Worm (Caenorhabditis elegans): Measurements from ENCODE around the gene C50F4.10.

C50F4.10 gene

ce11 chrV:9509597-9509996 lies 21.8 kb downstream of the C50F4.10 start:
- TF ChIP-seq dox-1 (GFP tag; IDR thresholded peaks at IDR 0.05) (no peak), rpc-1 (optimal IDR thresholded peaks at IDR 0.05) (no peak), rpc-1 (tag; optimal IDR thresholded peaks at IDR 0.05) (no peak), let-607 (tag; optimal IDR thresholded peaks at IDR 0.05) (no peak), egrh-3 (GFP tag; IDR thresholded peaks at IDR 0.05) (no peak)

DNA sequence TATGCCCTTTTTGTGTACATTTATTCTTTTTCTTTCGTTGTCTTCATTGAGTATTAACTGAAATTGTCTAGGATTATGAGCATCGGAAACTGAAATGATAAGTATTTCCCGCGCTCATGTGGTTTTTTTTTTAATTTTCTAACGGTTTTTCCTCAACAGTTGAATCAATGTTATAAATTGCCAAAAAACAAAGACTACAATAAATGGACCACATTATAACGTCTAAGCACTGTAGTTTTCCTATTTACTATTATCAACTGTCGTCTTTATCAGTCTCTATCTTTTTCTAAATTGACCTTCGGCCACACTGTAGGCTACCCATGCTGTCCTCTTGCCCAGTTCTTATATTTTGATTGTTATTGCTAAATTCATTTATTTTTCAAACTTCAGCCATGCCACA lies 23.6 kb downstream of the C50F4.10 start, which contains the start of gene acs-14:
Gene acs-14, plus strand, starts transcription at position 391 of the 400 bp plus-strand sequence.
- TF ChIP-seq unc-130 (GFP tag; optimal IDR thresholded peaks at IDR 0.05) = no peak
- peak; percentile 14 for TF ChIP-seq nhr-80 (tag; optimal IDR thresholded peaks at IDR 0.05)
- TF ChIP-seq snpc-1.1 (tag; optimal IDR thresholded peaks at IDR 0.05; ENCODE audit: insufficient read depth) = no peak

- TF ChIP-seq let-607 (tag; optimal IDR thresholded peaks at IDR 0.05) (peak; percentile 40 to 83), lin-35 (GFP tag; optimal IDR thresholded peaks at IDR 0.05) (no peak), nhr-80 (tag; optimal IDR thresholded peaks at IDR 0.05) (peak; percentile 73), ztf-26 (tag; optimal IDR thresholded peaks at IDR 0.05) (no peak), ztf-28 (GFP tag; IDR thresholded peaks at IDR 0.05) (no peak)
These were observed 24.4 kb downstream of the C50F4.10 start for ce11 chrV:9506931-9507330.

DNA sequence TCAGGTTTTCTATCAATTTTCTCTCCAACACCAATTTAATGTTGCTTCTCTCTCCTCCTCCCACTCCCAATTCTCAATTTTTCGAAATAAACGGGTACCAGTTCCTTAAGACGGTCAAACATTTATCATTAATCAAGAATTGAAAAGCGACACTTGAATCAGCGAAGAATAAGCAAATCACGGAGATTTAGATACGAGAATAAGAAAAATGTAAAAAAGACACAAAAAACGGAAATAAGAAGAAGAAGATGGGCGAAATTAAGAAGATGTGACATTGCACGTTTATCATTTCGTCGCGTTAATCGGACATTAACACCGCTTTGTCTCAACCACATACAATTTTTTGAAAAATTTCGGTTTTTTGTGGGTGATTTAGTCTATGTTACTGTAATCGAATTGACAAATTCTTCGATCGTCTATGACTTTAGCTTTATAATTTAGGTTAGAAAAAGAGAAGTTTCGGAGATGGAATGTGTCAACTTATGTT lies 26.9 kb downstream of the C50F4.10 start, which contains the start of gene haao-1:
Gene haao-1, plus strand, starts transcription at position 437 of the 487 bp plus-strand sequence.
- no peak for TF ChIP-seq snpc-4 (GFP tag; optimal IDR thresholded peaks at IDR 0.05)
- no peak for TF ChIP-seq snpc-4 (tag; optimal IDR thresholded peaks at IDR 0.05)
- TF ChIP-seq madf-6 (GFP tag; IDR thresholded peaks at IDR 0.05) = no peak
- TF ChIP-seq aptf-3 (GFP tag; IDR thresholded peaks at IDR 0.05) = no peak
- TF ChIP-seq nhr-27 (tag; optimal IDR thresholded peaks at IDR 0.05) = no peak
- no peak for TF ChIP-seq snpc-1.3 (tag; optimal IDR thresholded peaks at IDR 0.05; ENCODE audit: insufficient read depth)
- no peak for TF ChIP-seq lsy-27 (tag; optimal IDR thresholded peaks at IDR 0.05; ENCODE audit: borderline replicate concordance, insufficient read depth)
- TF ChIP-seq lin-35 (GFP tag; optimal IDR thresholded peaks at IDR 0.05) = no peak
- no peak for TF ChIP-seq egl-44 (GFP tag; IDR thresholded peaks at IDR 0.05)

DNA sequence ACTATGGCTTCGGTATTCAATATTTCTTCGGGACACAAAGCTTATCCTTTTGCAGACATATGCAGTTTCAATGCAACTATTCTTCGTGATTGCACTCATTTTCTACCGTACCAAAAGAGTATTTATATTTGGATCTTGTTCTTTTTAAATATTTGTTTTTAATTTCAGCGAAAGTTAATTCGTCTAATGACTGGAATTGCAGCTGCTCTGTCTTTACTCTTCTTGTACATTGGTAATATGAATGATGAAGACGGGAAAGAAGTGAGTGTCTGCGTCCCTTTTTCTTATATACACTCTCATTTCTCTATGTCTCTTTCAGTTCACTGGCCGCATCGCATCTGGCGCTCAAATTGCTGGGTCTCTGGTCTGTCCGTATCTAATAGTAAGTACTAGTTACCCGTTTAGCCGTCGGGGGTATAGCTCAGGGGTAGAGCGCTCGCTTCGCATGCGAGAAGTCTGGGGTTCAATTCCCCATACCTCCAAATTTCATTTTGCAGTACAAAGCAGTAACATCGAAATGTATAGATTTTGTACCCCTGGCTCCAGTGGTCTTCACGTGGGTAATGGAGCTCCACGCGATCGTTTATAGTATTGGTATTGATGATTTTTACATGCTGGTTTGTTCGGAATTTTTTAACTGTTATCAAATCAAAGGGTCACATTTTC lies 28.1 kb downstream of the C50F4.10 start:
- TF ChIP-seq D2030.7 (GFP tag; IDR thresholded peaks at IDR 0.05) (peak; percentile 42), rec-8 (tag; optimal IDR thresholded peaks at IDR 0.05) (peak; percentile 22 to 82), attf-5 (GFP tag; optimal IDR thresholded peaks at IDR 0.05) (peak; percentile 24), pha-4 (tag; optimal IDR thresholded peaks at IDR 0.05) (no peak), T26A5.8 (tag; optimal IDR thresholded peaks at IDR 0.05) (peak; percentile 46), somi-1 (GFP tag; optimal IDR thresholded peaks at IDR 0.05) (peak; percentile 40), mes-4 (tag; optimal IDR thresholded peaks at IDR 0.05) (peak; percentile 47), ztf-28 (GFP tag; IDR thresholded peaks at IDR 0.05) (no peak), F23B12.7 (tag; optimal IDR thresholded peaks at IDR 0.05; ENCODE audit: insufficient read depth) (no peak), efl-1 (GFP tag; optimal IDR thresholded peaks at IDR 0.05) (no peak), snpc-4 (GFP tag; optimal IDR thresholded peaks at IDR 0.05) (peak; percentile 82), snpc-4 (tag; optimal IDR thresholded peaks at IDR 0.05) (peak; percentile 89 to 95 (median 92)), ztf-18 (tag; optimal IDR thresholded peaks at IDR 0.05) (peak; percentile 78), him-1 (tag; optimal IDR thresholded peaks at IDR 0.05) (peak; percentile 88), nhr-90 (tag; optimal IDR thresholded peaks at IDR 0.05) (peak; percentile 58), nhr-27 (tag; optimal IDR thresholded peaks at IDR 0.05) (peak; percentile 52), madf-6 (GFP tag; IDR thresholded peaks at IDR 0.05) (peak; percentile 67), K11D2.4 (GFP tag; IDR thresholded peaks at IDR 0.05) (0 out of 2 replicates have a peak, but pooled peaks have one; percentile 49), ceh-91 (GFP tag; IDR thresholded peaks at IDR 0.05) (no peak), fkh-3 (tag; optimal IDR thresholded peaks at IDR 0.05) (peak; percentile 66), atf-7 (tag; optimal IDR thresholded peaks at IDR 0.05) (peak; percentile 64), snpc-1.3 (tag; optimal IDR thresholded peaks at IDR 0.05; ENCODE audit: insufficient read depth) (peak; percentile 67), T07F8.4 (tag; optimal IDR thresholded peaks at IDR 0.05) (peak; percentile 49), rcor-1 (GFP tag; IDR thresholded peaks at IDR 0.05) (peak; percentile 78), egl-44 (GFP tag; IDR thresholded peaks at IDR 0.05) (peak; percentile 90), F33H1.4 (GFP tag; IDR thresholded peaks at IDR 0.05) (0 out of 2 replicates have a peak, but pooled peaks have one; percentile 11), rpc-1 (optimal IDR thresholded peaks at IDR 0.05) (peak; percentile 81), rpc-1 (tag; optimal IDR thresholded peaks at IDR 0.05) (peak; percentile 74)

Data from whole organism, young adult.